Fruit fly (Drosophila melanogaster) whole organism, prepupa: ENCODE data around the gene Cad99C.

Source experiments
- CG11762 ChIP-seq: fragments of 200-800 bp; sonication (Bioruptor generic); optimal IDR thresholded peaks from 3 replicates; lab custom pipeline; 2016; ENCODE audit warnings: missing biosample characterization, missing genetic modification characterization; ENCODE audit not compliant: insufficient read depth
- CG4318 ChIP-seq: fragments of 200-800 bp; sonication (Bioruptor generic); optimal IDR thresholded peaks from 3 replicates; lab custom pipeline; 2017; ENCODE audit warnings: missing biosample characterization, mild to moderate bottlenecking, missing genetic modification characterization
- Eip75B ChIP-seq: fragments of 200-800 bp; sonication (Bioruptor generic); optimal IDR thresholded peaks from 3 replicates; lab custom pipeline; 2016; ENCODE audit warnings: missing biosample characterization, missing genetic modification characterization
- Ets21C ChIP-seq: fragments of 200-800 bp; sonication (Bioruptor generic); optimal IDR thresholded peaks from 3 replicates; lab custom pipeline; 2016; ENCODE audit warnings: missing biosample characterization, missing genetic modification characterization
- OdsH ChIP-seq: fragments of 200-800 bp; sonication (Bioruptor generic); optimal IDR thresholded peaks from 3 replicates; lab custom pipeline; 2016; ENCODE audit warnings: missing biosample characterization, missing genetic modification characterization
- Sox102F ChIP-seq: fragments of 200-800 bp; sonication (Bioruptor generic); optimal IDR thresholded peaks from 2 replicates; lab custom pipeline; 2016; ENCODE audit warnings: missing biosample characterization, mild to moderate bottlenecking, missing genetic modification characterization
- Sox14 ChIP-seq: fragments of 200-800 bp; sonication (Bioruptor generic); optimal IDR thresholded peaks from 3 replicates; lab custom pipeline; 2016; ENCODE audit warnings: missing biosample characterization, missing genetic modification characterization
- fkh ChIP-seq: fragments of 200-800 bp; sonication (Bioruptor generic); optimal IDR thresholded peaks from 3 replicates; lab custom pipeline; 2017; ENCODE audit warnings: missing biosample characterization, mild to moderate bottlenecking, missing genetic modification characterization, moderate library complexity

DNA sequence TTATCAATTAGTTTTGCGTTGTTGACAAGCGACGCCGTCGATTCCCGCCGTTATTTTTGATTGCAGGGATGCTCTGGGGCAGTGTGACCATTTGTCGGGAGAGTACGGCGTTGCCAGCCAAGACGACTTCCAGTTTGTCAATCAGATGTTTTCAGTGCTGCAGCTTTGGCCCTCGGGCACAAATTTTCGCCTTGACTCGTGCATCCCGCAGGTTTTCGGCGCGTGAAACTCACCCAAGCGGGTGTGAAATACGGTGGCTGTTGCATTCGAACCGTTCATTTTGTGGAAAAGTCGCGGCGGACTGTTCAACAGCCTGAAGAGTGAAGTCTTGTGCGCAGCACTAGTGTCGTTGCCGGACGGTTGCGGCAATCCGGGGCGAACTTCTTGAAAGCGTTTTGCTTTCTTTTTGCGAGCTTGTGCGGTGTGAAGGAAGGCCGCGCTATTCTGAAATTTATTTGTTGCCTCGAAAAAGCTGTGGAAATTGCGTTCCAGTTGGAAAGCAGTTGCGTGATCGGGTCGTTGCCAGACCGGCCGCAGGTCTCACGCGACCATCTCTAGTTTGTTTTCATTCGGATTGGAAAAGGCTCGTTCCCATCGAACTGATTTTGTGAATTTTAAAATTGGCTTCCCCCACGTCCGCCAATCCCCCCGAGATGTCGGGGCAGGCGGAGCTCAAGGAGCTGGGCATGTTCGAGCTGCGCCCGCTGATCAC lies 34.6 kb upstream of the Cad99C start, which contains the start of the genes ca and ncd:
- TF ChIP-seq Sox102F (no peak), fkh (GFP tag; lab: Kevin White, UChicago) (no peak), Ets21C (GFP tag; lab: Kevin White, UChicago) (no peak), CG4318 (GFP tag; lab: Kevin White, UChicago) (no peak), Sox14 (GFP tag; lab: Kevin White, UChicago) (no peak), OdsH (GFP tag; lab: Kevin White, UChicago) (no peak), Eip75B (GFP tag; lab: Kevin White, UChicago) (no peak), CG11762 (no peak)
